Worm (Caenorhabditis elegans): Measurements from ENCODE around the gene cyp-25A4.

- no peak for TF ChIP-seq pes-1 (GFP tag; IDR thresholded peaks at IDR 0.05)
- TF ChIP-seq tbx-11 (GFP tag; IDR thresholded peaks at IDR 0.05), result no peak
- TF ChIP-seq ama-1 (optimal IDR thresholded peaks at IDR 0.05), result no peak
- TF ChIP-seq scrt-1 (GFP tag; IDR thresholded peaks at IDR 0.05), result no peak
- TF ChIP-seq ets-7 (tag; optimal IDR thresholded peaks at IDR 0.05), result no peak
Measured at ce11 chrIII:3807590-3807989, 44.3 kb downstream of the cyp-25A4 start.

Data from whole organism, early embryonic.